Fruit fly (Drosophila melanogaster) whole organism, embryonic: Measurements from ENCODE around the gene Xe7.
A peak's percentile ranks its signal among the peaks of the same experiment; 100 is the strongest.

Experiments used
- CG11085 ChIP-seq: fragments of 200-800 bp; sonication (Bioruptor generic); IDR thresholded peaks from 2 replicates; pipeline ENCODE4 v1.3.6; 2022; ENCODE audit warnings: missing biosample characterization, missing genetic modification characterization
- CG11093 ChIP-seq: fragments of 200-800 bp; sonication (Bioruptor generic); IDR thresholded peaks from 3 replicates; pipeline ENCODE4 v1.3.6; 2022; ENCODE audit warnings: missing biosample characterization, missing genetic modification characterization
- CG12299 ChIP-seq: fragments of 200-800 bp; sonication (Bioruptor generic); optimal IDR thresholded peaks from 2 replicates; lab custom pipeline; 2018; ENCODE audit warnings: missing biosample characterization, mild to moderate bottlenecking, missing genetic modification characterization
- CG13424 ChIP-seq: fragments of 200-800 bp; sonication (Bioruptor generic); optimal IDR thresholded peaks from 2 replicates; lab custom pipeline; 2019; ENCODE audit warnings: missing biosample characterization, mild to moderate bottlenecking, missing genetic modification characterization, moderate library complexity
- CG15479 ChIP-seq: fragments of 200-800 bp; sonication (Bioruptor generic); optimal IDR thresholded peaks from 3 replicates; lab custom pipeline; 2019; ENCODE audit warnings: missing biosample characterization, mild to moderate bottlenecking, missing genetic modification characterization, moderate library complexity
- CG15696 ChIP-seq: fragments of 200-800 bp; sonication (Bioruptor generic); optimal IDR thresholded peaks from 2 replicates; lab custom pipeline; 2019; ENCODE audit warnings: missing biosample characterization, mild to moderate bottlenecking, missing genetic modification characterization, moderate library complexity
- CG16863 ChIP-seq: fragments of 200-800 bp; sonication (Bioruptor generic); optimal IDR thresholded peaks from 3 replicates; lab custom pipeline; 2016; ENCODE audit warnings: missing biosample characterization, missing genetic modification characterization
- CG2875 ChIP-seq: fragments of 200-800 bp; sonication (Bioruptor generic); optimal IDR thresholded peaks from 2 replicates; lab custom pipeline; 2017; ENCODE audit warnings: missing biosample characterization, mild to moderate bottlenecking, missing genetic modification characterization, missing genetic modification reagents
- CG3163 ChIP-seq: fragments of 200-800 bp; sonication (Bioruptor generic); optimal IDR thresholded peaks from 3 replicates; lab custom pipeline; 2016; ENCODE audit warnings: missing biosample characterization, missing genetic modification characterization
- CG4707 ChIP-seq: fragments of 200-800 bp; sonication (Bioruptor generic); optimal IDR thresholded peaks from 2 replicates; lab custom pipeline; 2018; ENCODE audit warnings: missing biosample characterization, mild to moderate bottlenecking, missing genetic modification characterization, moderate library complexity
- CG4730 ChIP-seq: fragments of 200-800 bp; sonication (Bioruptor generic); IDR thresholded peaks from 2 replicates; pipeline ENCODE4 v1.3.6; 2022; ENCODE audit warnings: missing biosample characterization, missing genetic modification characterization
- CG6254 ChIP-seq: fragments of 200-800 bp; sonication (Bioruptor generic); optimal IDR thresholded peaks from 3 replicates; lab custom pipeline; 2017; ENCODE audit warnings: mild to moderate bottlenecking, missing biosample characterization, missing genetic modification reagents, missing genetic modification characterization
- CG7928 ChIP-seq: fragments of 200-800 bp; sonication (Bioruptor generic); optimal IDR thresholded peaks from 2 replicates; lab custom pipeline; 2017; ENCODE audit warnings: missing biosample characterization, mild to moderate bottlenecking, missing genetic modification characterization
- CG8281 ChIP-seq: fragments of 200-800 bp; sonication (Bioruptor generic); optimal IDR thresholded peaks from 2 replicates; lab custom pipeline; 2018; ENCODE audit warnings: missing biosample characterization, mild to moderate bottlenecking, missing genetic modification characterization, moderate library complexity
- CG8924 ChIP-seq: fragments of 200-800 bp; optimal IDR thresholded peaks from 3 replicates; lab custom pipeline; 2019; ENCODE audit warnings: missing biosample characterization, mild to moderate bottlenecking, missing genetic modification characterization, moderate library complexity
- CTCF ChIP-seq: fragments of 200-800 bp; sonication (Bioruptor generic); optimal IDR thresholded peaks from 2 replicates; lab custom pipeline; 2017; ENCODE audit warnings: missing biosample characterization, mild to moderate bottlenecking, missing genetic modification characterization, moderate library complexity
- CkIIα-i1 ChIP-seq: fragments of 200-800 bp; sonication (Bioruptor generic); IDR thresholded peaks from 2 replicates; pipeline ENCODE4 v1.3.6; 2022; ENCODE audit warnings: missing biosample characterization, missing genetic modification characterization
- Deaf1 ChIP-seq: fragments of 200-800 bp; optimal IDR thresholded peaks from 3 replicates; lab custom pipeline; 2019; ENCODE audit warnings: missing biosample characterization, mild to moderate bottlenecking, missing genetic modification characterization, moderate library complexity
- Dll ChIP-seq: fragments of 200-800 bp; sonication (Bioruptor generic); IDR thresholded peaks from 4 replicates; pipeline ENCODE4 v1.3.6; 2022; ENCODE audit warnings: missing biosample characterization, missing genetic modification characterization; ENCODE audit not compliant: partially characterized antibody
- Dref ChIP-seq: fragments of 200-800 bp; sonication (Bioruptor generic); IDR thresholded peaks from 2 replicates; pipeline ENCODE4 v1.3.6; 2022; ENCODE audit warnings: missing biosample characterization, missing genetic modification characterization
- Ets97D ChIP-seq: fragments of 200-800 bp; sonication (Bioruptor generic); optimal IDR thresholded peaks from 3 replicates; lab custom pipeline; 2016; ENCODE audit warnings: missing biosample characterization, missing genetic modification characterization
- GATAe ChIP-seq: fragments of 200-800 bp; sonication (Bioruptor generic); conservative IDR thresholded peaks from 2 replicates; pipeline ENCODE4 v1.3.6; 2022; ENCODE audit warnings: missing biosample characterization, missing genetic modification characterization
- H15 ChIP-seq: fragments of 200-800 bp; sonication (Bioruptor generic); IDR thresholded peaks from 3 replicates; pipeline ENCODE4 v1.3.6; 2022; ENCODE audit warnings: missing biosample characterization, missing genetic modification characterization
- Scr ChIP-seq: fragments of 200-800 bp; sonication (Bioruptor generic); IDR thresholded peaks from 2 replicates; pipeline ENCODE4 v1.3.6; 2022; ENCODE audit warnings: missing biosample characterization, missing genetic modification characterization; ENCODE audit not compliant: partially characterized antibody
- Spps ChIP-seq: fragments of 200-800 bp; sonication (Bioruptor generic); optimal IDR thresholded peaks from 2 replicates; lab custom pipeline; 2018; ENCODE audit warnings: missing biosample characterization, mild to moderate bottlenecking, missing genetic modification characterization
- Sry-β ChIP-seq: fragments of 200-800 bp; sonication (Bioruptor generic); optimal IDR thresholded peaks from 2 replicates; lab custom pipeline; 2018; ENCODE audit warnings: missing biosample characterization, mild to moderate bottlenecking, missing genetic modification characterization, moderate library complexity
- Sry-δ ChIP-seq: fragments of 200-800 bp; sonication (Bioruptor generic); optimal IDR thresholded peaks from 2 replicates; lab custom pipeline; 2016; ENCODE audit warnings: missing biosample characterization, missing genetic modification characterization
- Ssrp ChIP-seq: fragments of 200-800 bp; sonication (Bioruptor generic); optimal IDR thresholded peaks from 2 replicates; lab custom pipeline; 2018; ENCODE audit warnings: missing biosample characterization, mild to moderate bottlenecking, missing genetic modification characterization, moderate library complexity
- Trl ChIP-seq, 3 experiments: fragments of >200 bp in 2 of 3; fragments of 200-800 bp in 1 of 3; sonication (Bioruptor generic) in 1 of 3; optimal IDR thresholded peaks; 2 replicates in 1 of 3; 3 replicates in 2 of 3; lab custom pipeline; 2016 to 2017; ENCODE audit warnings: missing biosample characterization in 1 of 3, missing genetic modification characterization in 1 of 3
- abd-A ChIP-seq: fragments of 200-800 bp; sonication (Bioruptor generic); optimal IDR thresholded peaks from 3 replicates; lab custom pipeline; 2019; ENCODE audit warnings: missing biosample characterization, mild to moderate bottlenecking, missing genetic modification characterization, moderate library complexity
- bbx ChIP-seq: fragments of 200-800 bp; sonication (Bioruptor generic); IDR thresholded peaks from 2 replicates; pipeline ENCODE4 v1.3.6; 2022; ENCODE audit warnings: missing biosample characterization, missing genetic modification characterization; ENCODE audit not compliant: partially characterized antibody
- bowl ChIP-seq: fragments of 200-800 bp; sonication (Bioruptor generic); IDR thresholded peaks from 2 replicates; pipeline ENCODE4 v1.3.6; 2022; ENCODE audit warnings: missing biosample characterization, missing genetic modification characterization
- dm ChIP-seq: fragments of 200-800 bp; sonication (Bioruptor generic); optimal IDR thresholded peaks from 3 replicates; lab custom pipeline; 2016; ENCODE audit warnings: missing biosample characterization, missing genetic modification characterization
- dmrt11E ChIP-seq: fragments of 200-800 bp; sonication (Bioruptor generic); optimal IDR thresholded peaks from 3 replicates; lab custom pipeline; 2018; ENCODE audit warnings: missing biosample characterization, mild to moderate bottlenecking, missing genetic modification characterization, moderate library complexity
- fd102C ChIP-seq: fragments of 200-800 bp; sonication (Bioruptor generic); optimal IDR thresholded peaks from 2 replicates; lab custom pipeline; 2018; ENCODE audit warnings: missing biosample characterization, mild to moderate bottlenecking, missing genetic modification characterization, moderate library complexity
- gcm2 ChIP-seq: fragments of 200-800 bp; sonication (Bioruptor generic); optimal IDR thresholded peaks from 2 replicates; lab custom pipeline; 2016; ENCODE audit warnings: missing biosample characterization, missing genetic modification characterization
- gem ChIP-seq: fragments of 200-800 bp; sonication (Bioruptor generic); optimal IDR thresholded peaks from 2 replicates; lab custom pipeline; 2019; ENCODE audit warnings: missing biosample characterization, mild to moderate bottlenecking, missing genetic modification characterization, moderate library complexity
- grn ChIP-seq: fragments of 200-800 bp; sonication (Bioruptor generic); optimal IDR thresholded peaks from 3 replicates; lab custom pipeline; 2017; ENCODE audit warnings: missing biosample characterization, missing genetic modification characterization
- gro ChIP-seq: fragments of 200-800 bp; sonication (Bioruptor generic); optimal IDR thresholded peaks from 2 replicates; lab custom pipeline; 2016; ENCODE audit warnings: missing biosample characterization, missing genetic modification characterization
- hkb ChIP-seq, 2 experiments: fragments of 200-800 bp in 1 of 2; fragments of >200 bp in 1 of 2; sonication (Bioruptor generic) in 1 of 2; IDR thresholded peaks in 1 of 2; optimal IDR thresholded peaks in 1 of 2; 2 replicates each; pipeline versions ENCODE4 v1.3.6 to Lab custom; 2017 to 2022; ENCODE audit warnings: missing biosample characterization in 1 of 2, missing genetic modification characterization in 1 of 2
- lmd ChIP-seq: fragments of 200-800 bp; sonication (Bioruptor generic); IDR thresholded peaks from 2 replicates; pipeline ENCODE4 v1.3.6; 2022; ENCODE audit warnings: missing biosample characterization, missing genetic modification characterization
- pzg ChIP-seq: fragments of 200-800 bp; sonication (Bioruptor generic); optimal IDR thresholded peaks from 3 replicates; lab custom pipeline; 2018; ENCODE audit warnings: missing biosample characterization, mild to moderate bottlenecking, missing genetic modification characterization, moderate library complexity
- ro ChIP-seq: fragments of 200-800 bp; sonication (Bioruptor generic); IDR thresholded peaks from 2 replicates; pipeline ENCODE4 v1.3.6; 2022; ENCODE audit warnings: missing biosample characterization, missing genetic modification characterization
- row ChIP-seq: fragments of 200-800 bp; sonication (Bioruptor generic); IDR thresholded peaks from 3 replicates; pipeline ENCODE4 v1.3.6; 2022; ENCODE audit warnings: missing biosample characterization, missing genetic modification characterization
- sens-2 ChIP-seq: fragments of 200-800 bp; sonication (Bioruptor generic); IDR thresholded peaks from 2 replicates; pipeline ENCODE4 v1.3.6; 2022; ENCODE audit warnings: missing biosample characterization, missing genetic modification characterization
- vvl ChIP-seq: fragments of 200-800 bp; sonication (Bioruptor generic); IDR thresholded peaks from 2 replicates; pipeline ENCODE4 v1.3.6; 2022; ENCODE audit warnings: missing biosample characterization, missing genetic modification characterization
- z ChIP-seq: fragments of 200-800 bp; sonication (Bioruptor generic); IDR thresholded peaks from 3 replicates; pipeline ENCODE4 v1.3.6; 2022; ENCODE audit warnings: missing biosample characterization, missing genetic modification characterization
- zen ChIP-seq: fragments of 200-800 bp; sonication (Bioruptor generic); optimal IDR thresholded peaks from 3 replicates; lab custom pipeline; 2018; ENCODE audit warnings: missing biosample characterization, mild to moderate bottlenecking, missing genetic modification characterization, moderate library complexity
- zfh1 ChIP-seq: fragments of 200-800 bp; sonication (Bioruptor generic); IDR thresholded peaks from 3 replicates; pipeline ENCODE4 v1.3.6; 2022; ENCODE audit warnings: missing biosample characterization, missing genetic modification characterization

Xe7 gene

dm6 chr3R:5671795-5672657 is 2.9 kb upstream of the Xe7 start:
- TF ChIP-seq z (GFP tag; lab: Robert Waterston, UW) (no peak), CG3163 (GFP tag; lab: Kevin White, UChicago) (no peak), Trl (optimal IDR thresholded peaks at IDR 0.05; lab: Kevin White, UChicago) (peak; percentile 88 to 89), Trl (GFP tag; optimal IDR thresholded peaks at IDR 0.05; lab: Kevin White, UChicago) (no peak), gro (GFP tag; lab: Kevin White, UChicago) (no peak), sens-2 (GFP tag; lab: Robert Waterston, UW) (0 out of 2 replicates have a peak, but pooled peaks have one; percentile 9), CG8924 (no peak), pzg (GFP tag; lab: Kevin White, UChicago) (no peak), CG13424 (tag; lab: Kevin White, UChicago) (no peak), vvl (GFP tag; lab: Robert Waterston, UW) (no peak), Scr (GFP tag; lab: Robert Waterston, UW) (no peak), CG11085 (GFP tag; lab: Robert Waterston, UW) (no peak), CG2875 (GFP tag; lab: Kevin White, UChicago) (no peak), gem (tag; lab: Kevin White, UChicago) (no peak), H15 (no peak), zfh1 (GFP tag; lab: Robert Waterston, UW) (no peak), CG16863 (GFP tag; lab: Kevin White, UChicago) (no peak), CG4730 (GFP tag; lab: Robert Waterston, UW) (no peak), CG15696 (no peak), CkIIα-i1 (GFP tag; lab: Robert Waterston, UW) (no peak), Dref (GFP tag; lab: Robert Waterston, UW) (no peak), GATAe (GFP tag; lab: Robert Waterston, UW) (peak; percentile 61; the same call in 1 of the 2 replicates), fd102C (GFP tag; lab: Kevin White, UChicago) (no peak), row (peak; percentile 79), CG7928 (GFP tag; lab: Kevin White, UChicago) (no peak), Dll (0 out of 4 replicates have a peak, but pooled peaks have one; percentile 28), CTCF (GFP tag; lab: Kevin White, UChicago) (no peak), Ssrp (tag; lab: Kevin White, UChicago) (no peak), CG11093 (GFP tag; lab: Robert Waterston, UW) (no peak), hkb (optimal IDR thresholded peaks at IDR 0.05; lab: Kevin White, UChicago) (no peak), hkb (GFP tag; IDR thresholded peaks at IDR 0.05; lab: Robert Waterston, UW) (no peak), CG12299 (tag; lab: Kevin White, UChicago) (no peak), CG4707 (GFP tag; lab: Kevin White, UChicago) (no peak), grn (GFP tag; lab: Kevin White, UChicago) (peak; percentile 100), bowl (GFP tag; lab: Robert Waterston, UW) (no peak), dmrt11E (tag; lab: Kevin White, UChicago) (no peak), Deaf1 (tag; lab: Kevin White, UChicago) (no peak), bbx (GFP tag; lab: Robert Waterston, UW) (peak; percentile 27; the same call in 1 of the 2 replicates), Sry-β (GFP tag; lab: Kevin White, UChicago) (peak; percentile 92), ro (GFP tag; lab: Robert Waterston, UW) (no peak), Sry-δ (no peak), CG8281 (tag; lab: Kevin White, UChicago) (peak; percentile 14), CG15479 (GFP tag; lab: Kevin White, UChicago) (peak; percentile 90), zen (tag; lab: Kevin White, UChicago) (peak; percentile 76), lmd (no peak), CG6254 (GFP tag; lab: Kevin White, UChicago) (no peak), Ets97D (GFP tag; lab: Kevin White, UChicago) (no peak), abd-A (no peak), gcm2 (GFP tag; lab: Kevin White, UChicago) (peak; percentile 58), Spps (tag; lab: Kevin White, UChicago) (no peak), dm (GFP tag; lab: Kevin White, UChicago) (no peak)
